Fruit fly (Drosophila melanogaster): ENCODE measurements around the gene PyK.

dm6 chr3R:22323994-22324393, 43.3 kb upstream of the PyK start, which contains the start of gene CG34377:
- TF ChIP-seq ey (GFP tag; optimal IDR thresholded peaks at IDR 0.05) = no peak
- TF ChIP-seq Rel (GFP tag; optimal IDR thresholded peaks at IDR 0.05) = no peak
- no peak for TF ChIP-seq Rel (tag; optimal IDR thresholded peaks at IDR 0.05)
- no peak for TF ChIP-seq br (GFP tag; optimal IDR thresholded peaks at IDR 0.05)
- TF ChIP-seq dl (GFP tag; optimal IDR thresholded peaks at IDR 0.05; ENCODE audit: insufficient read depth in 1 of 2, partially characterized antibody in 2 of 2) = no peak
- TF ChIP-seq OdsH (GFP tag; optimal IDR thresholded peaks at IDR 0.05) = no peak
- no peak for TF ChIP-seq pan (optimal IDR thresholded peaks at IDR 0.05)
- no peak for TF ChIP-seq CG9705 (GFP tag; optimal IDR thresholded peaks at IDR 0.05)
- TF ChIP-seq Abd-B (GFP tag; optimal IDR thresholded peaks at IDR 0.05) = no peak
- no peak for TF ChIP-seq fru (GFP tag; optimal IDR thresholded peaks at IDR 0.05)
- TF ChIP-seq Mio (GFP tag; optimal IDR thresholded peaks at IDR 0.05) = no peak
- TF ChIP-seq dmrt93B (GFP tag; optimal IDR thresholded peaks at IDR 0.05) = no peak

Measured in whole organism, wandering third instar larva.